Worm (Caenorhabditis elegans) whole organism, mixed stage, embryonic: ENCODE data around the gene C47E12.13.

Experiments used
- bed-3 ChIP-seq: fragments of 200-800 bp; sonication (Bioruptor generic); optimal IDR thresholded peaks from 3 replicates; lab custom pipeline; 2018; ENCODE audit warnings: mild to moderate bottlenecking, missing genetic modification characterization, moderate library complexity, missing compliant biosample characterization
- blmp-1 ChIP-seq: fragments of 150-350 bp; optimal IDR thresholded peaks from 2 replicates; lab custom pipeline; 2014; ENCODE audit warnings: missing biosample characterization, missing genetic modification characterization
- ceh-39 ChIP-seq: fragments of 150-350 bp; optimal IDR thresholded peaks from 2 replicates; lab custom pipeline; 2014; ENCODE audit warnings: missing biosample characterization, missing genetic modification characterization
- ceh-43 ChIP-seq: fragments of 200-800 bp; sonication (Bioruptor generic); optimal IDR thresholded peaks from 2 replicates; lab custom pipeline; 2018; ENCODE audit warnings: mild to moderate bottlenecking, missing genetic modification characterization, moderate library complexity, missing compliant biosample characterization
- ceh-83 ChIP-seq: fragments of 200-800 bp; sonication (Bioruptor generic); optimal IDR thresholded peaks from 2 replicates; lab custom pipeline; 2018; ENCODE audit warnings: mild to moderate bottlenecking, missing genetic modification characterization, missing compliant biosample characterization
- ces-1 ChIP-seq: fragments of 150-350 bp; optimal IDR thresholded peaks from 2 replicates; lab custom pipeline; 2014; ENCODE audit warnings: missing biosample characterization, missing genetic modification reagents, missing genetic modification characterization
- cnd-1 ChIP-seq: fragments of 200-800 bp; sonication (Bioruptor generic); optimal IDR thresholded peaks from 2 replicates; lab custom pipeline; 2018; ENCODE audit warnings: mild to moderate bottlenecking, missing genetic modification characterization, missing compliant biosample characterization
- elt-1 ChIP-seq: sonication (generic microtip); optimal IDR thresholded peaks from 2 replicates; lab custom pipeline; 2017; ENCODE audit warnings: missing genetic modification characterization, mild to moderate bottlenecking, missing compliant biosample characterization, antibody characterized with exemption, moderate library complexity, borderline replicate concordance; ENCODE audit not compliant: insufficient read depth
- elt-3 ChIP-seq: fragments of 150-350 bp; optimal IDR thresholded peaks from 2 replicates; lab custom pipeline; 2014; ENCODE audit warnings: missing biosample characterization, missing genetic modification characterization
- flh-1 ChIP-seq: fragments of 200-800 bp; sonication (Bioruptor generic); optimal IDR thresholded peaks from 2 replicates; lab custom pipeline; 2018; ENCODE audit warnings: mild to moderate bottlenecking, missing genetic modification characterization, moderate library complexity, missing compliant biosample characterization
- ham-2 ChIP-seq: fragments of 200-800 bp; sonication (Bioruptor generic); optimal IDR thresholded peaks from 2 replicates; lab custom pipeline; 2018; ENCODE audit warnings: mild to moderate bottlenecking, missing genetic modification characterization, missing compliant biosample characterization
- hlh-1 ChIP-seq: fragments of 150-350 bp; optimal IDR thresholded peaks from 2 replicates; lab custom pipeline; 2014; ENCODE audit warnings: missing biosample characterization, missing genetic modification reagents, missing genetic modification characterization
- lin-13 ChIP-seq: fragments of 150-350 bp; optimal IDR thresholded peaks from 2 replicates; lab custom pipeline; 2014; ENCODE audit warnings: missing biosample characterization, missing genetic modification characterization
- lin-32 ChIP-seq: fragments of 200-800 bp; sonication (Bioruptor generic); optimal IDR thresholded peaks from 2 replicates; lab custom pipeline; 2018; ENCODE audit warnings: mild to moderate bottlenecking, missing genetic modification characterization, missing compliant biosample characterization
- lsy-2 ChIP-seq: fragments of 150-350 bp; optimal IDR thresholded peaks from 2 replicates; lab custom pipeline; 2014; ENCODE audit warnings: missing biosample characterization, missing genetic modification characterization
- mab-5 ChIP-seq: fragments of 150-350 bp; optimal IDR thresholded peaks from 2 replicates; lab custom pipeline; 2014; ENCODE audit warnings: missing biosample characterization, missing genetic modification characterization
- mep-1 ChIP-seq: fragments of 150-350 bp; optimal IDR thresholded peaks from 2 replicates; lab custom pipeline; 2017; ENCODE audit warnings: missing biosample characterization, missing genetic modification reagents, missing genetic modification characterization, inconsistent platforms
- mls-2 ChIP-seq: sonication (generic microtip); optimal IDR thresholded peaks from 2 replicates; lab custom pipeline; 2016; ENCODE audit warnings: mild to moderate bottlenecking, missing genetic modification characterization, moderate library complexity, missing compliant biosample characterization
- nhr-12 ChIP-seq: fragments of 150-350 bp; optimal IDR thresholded peaks from 2 replicates; lab custom pipeline; 2014; ENCODE audit warnings: missing biosample characterization, missing genetic modification characterization
- nhr-2 ChIP-seq: fragments of 150-350 bp; optimal IDR thresholded peaks from 2 replicates; lab custom pipeline; 2014; ENCODE audit warnings: missing biosample characterization, missing genetic modification characterization
- nhr-237 ChIP-seq: fragments of 150-350 bp; optimal IDR thresholded peaks from 2 replicates; lab custom pipeline; 2014; ENCODE audit warnings: missing biosample characterization, missing genetic modification characterization
- nhr-28 ChIP-seq: fragments of 150-350 bp; optimal IDR thresholded peaks from 2 replicates; lab custom pipeline; 2014; ENCODE audit warnings: missing biosample characterization, missing genetic modification characterization
- nhr-76 ChIP-seq: sonication (generic microtip); optimal IDR thresholded peaks from 2 replicates; lab custom pipeline; 2017; ENCODE audit warnings: missing biosample characterization, missing genetic modification characterization
- pha-4 ChIP-seq: fragments of 150-350 bp; optimal IDR thresholded peaks from 2 replicates; lab custom pipeline; 2018; ENCODE audit warnings: missing biosample characterization, missing genetic modification reagents, missing genetic modification characterization
- snpc-4 ChIP-seq: fragments of 150-350 bp; optimal IDR thresholded peaks from 2 replicates; lab custom pipeline; 2014; ENCODE audit warnings: missing biosample characterization, missing genetic modification characterization
- sptf-1 ChIP-seq: sonication (generic microtip); optimal IDR thresholded peaks from 2 replicates; lab custom pipeline; 2017; ENCODE audit warnings: mild to moderate bottlenecking, missing genetic modification characterization, moderate library complexity, missing compliant biosample characterization
- tbx-8 ChIP-seq: fragments of 200-800 bp; sonication (Bioruptor generic); optimal IDR thresholded peaks from 2 replicates; lab custom pipeline; 2018; ENCODE audit warnings: mild to moderate bottlenecking, missing genetic modification characterization, moderate library complexity, missing compliant biosample characterization
- unc-120 ChIP-seq: sonication (generic microtip); optimal IDR thresholded peaks from 2 replicates; lab custom pipeline; 2017; ENCODE audit warnings: missing genetic modification characterization, missing compliant biosample characterization; ENCODE audit not compliant: poor library complexity, severe bottlenecking
- unc-39 ChIP-seq: fragments of 150-350 bp; optimal IDR thresholded peaks from 2 replicates; lab custom pipeline; 2014; ENCODE audit warnings: missing biosample characterization, missing genetic modification characterization
- unc-62 ChIP-seq: fragments of 150-350 bp; optimal IDR thresholded peaks from 2 replicates; lab custom pipeline; 2014; ENCODE audit warnings: missing biosample characterization, missing genetic modification reagents, missing genetic modification characterization
- zip-8 ChIP-seq: fragments of 150-350 bp; optimal IDR thresholded peaks from 2 replicates; lab custom pipeline; 2014; ENCODE audit warnings: missing biosample characterization, missing genetic modification characterization
- ztf-11 ChIP-seq: fragments of 150-350 bp; optimal IDR thresholded peaks from 2 replicates; lab custom pipeline; 2014; ENCODE audit warnings: missing biosample characterization, missing genetic modification characterization

C47E12.13 gene

ce11 chrIV:9976284-9976683 lies 30.4 kb downstream of the C47E12.13 start, which contains the start of gene C47E12.14:
C47E12.14 (minus strand) TSS chrIV:9976384.
- TF ChIP-seq bed-3 (GFP tag; lab: Kevin White, UChicago) (no peak), lin-13 (no peak), flh-1 (no peak), ham-2 (no peak), nhr-2 (tag; lab: Kevin White, UChicago) (no peak), pha-4 (tag; lab: Kevin White, UChicago) (no peak), ztf-11 (tag; lab: Kevin White, UChicago) (no peak), unc-39 (tag; lab: Kevin White, UChicago) (no peak), cnd-1 (tag; lab: Kevin White, UChicago) (no peak), ceh-39 (no peak), unc-62 (GFP tag; lab: Kevin White, UChicago) (no peak), nhr-12 (no peak), lsy-2 (tag; lab: Kevin White, UChicago) (no peak), unc-120 (no peak), snpc-4 (tag; lab: Kevin White, UChicago) (no peak), mab-5 (tag; lab: Kevin White, UChicago) (no peak), nhr-76 (no peak), lin-32 (GFP tag; lab: Kevin White, UChicago) (no peak), blmp-1 (tag; lab: Kevin White, UChicago) (no peak), tbx-8 (GFP tag; lab: Kevin White, UChicago) (no peak)
- TF ChIP-seq, all 35 proteins: peak for 0

DNA sequence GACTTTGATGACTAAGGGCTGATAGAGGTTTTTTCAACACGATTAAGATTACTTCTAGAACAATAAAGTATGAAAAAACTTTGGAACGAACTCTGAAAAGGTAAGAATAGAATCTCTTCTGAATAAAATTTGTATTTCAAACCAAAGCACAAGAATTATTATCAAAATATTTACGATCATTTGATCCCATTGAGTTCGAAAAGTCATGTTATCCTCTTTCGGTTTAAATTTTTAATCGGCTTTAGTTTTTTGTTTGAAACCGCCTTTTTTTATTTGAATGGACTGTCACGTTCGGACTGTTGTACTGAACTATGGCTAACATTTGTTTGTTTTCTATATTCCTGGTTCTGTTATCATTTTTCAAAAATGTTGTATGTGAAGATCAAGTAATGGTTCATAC lies 32.3 kb downstream of the C47E12.13 start, which contains the start of gene C47E12.9:
TSS of gene C47E12.9 (plus strand) at position 301 of the 400 bp plus-strand sequence.
- no peak for TF ChIP-seq tbx-8 (GFP tag; lab: Kevin White, UChicago)
- no peak for TF ChIP-seq lin-32 (GFP tag; lab: Kevin White, UChicago)
- no peak for TF ChIP-seq nhr-237 (tag; lab: Kevin White, UChicago)
- no peak for TF ChIP-seq unc-62 (GFP tag; lab: Kevin White, UChicago)
- TF ChIP-seq mls-2 (tag; lab: Kevin White, UChicago) = no peak
- TF ChIP-seq blmp-1 (tag; lab: Kevin White, UChicago) = no peak
- TF ChIP-seq elt-1 = no peak
- TF ChIP-seq lin-13 = no peak
- no peak for TF ChIP-seq ceh-43 (GFP tag; lab: Kevin White, UChicago)
- no peak for TF ChIP-seq ceh-83 (GFP tag; lab: Kevin White, UChicago)
- no peak for TF ChIP-seq mep-1 (tag; lab: Kevin White, UChicago)
- TF ChIP-seq nhr-28 (tag; lab: Kevin White, UChicago) = no peak
- no peak for TF ChIP-seq nhr-2 (tag; lab: Kevin White, UChicago)
- TF ChIP-seq bed-3 (GFP tag; lab: Kevin White, UChicago) = no peak
- TF ChIP-seq nhr-76 = no peak

ce11 chrIV:9972629-9973028 lies 34.1 kb downstream of the C47E12.13 start, which contains the start of the genes C47E12.12 and C47E12.10:
C47E12.12 (minus strand) TSS chrIV:9972729.
C47E12.10 (plus strand) TSS chrIV:9972800.
- TF ChIP-seq bed-3 (GFP tag; lab: Kevin White, UChicago) (no peak), lsy-2 (tag; lab: Kevin White, UChicago) (no peak), unc-62 (GFP tag; lab: Kevin White, UChicago) (no peak), mab-5 (tag; lab: Kevin White, UChicago) (no peak), nhr-2 (tag; lab: Kevin White, UChicago) (no peak), tbx-8 (GFP tag; lab: Kevin White, UChicago) (no peak), sptf-1 (tag; lab: Kevin White, UChicago) (no peak), hlh-1 (no peak), elt-1 (no peak), lin-13 (no peak), zip-8 (no peak), mls-2 (tag; lab: Kevin White, UChicago) (no peak), flh-1 (no peak), ces-1 (GFP tag; lab: Kevin White, UChicago) (no peak)

DNA sequence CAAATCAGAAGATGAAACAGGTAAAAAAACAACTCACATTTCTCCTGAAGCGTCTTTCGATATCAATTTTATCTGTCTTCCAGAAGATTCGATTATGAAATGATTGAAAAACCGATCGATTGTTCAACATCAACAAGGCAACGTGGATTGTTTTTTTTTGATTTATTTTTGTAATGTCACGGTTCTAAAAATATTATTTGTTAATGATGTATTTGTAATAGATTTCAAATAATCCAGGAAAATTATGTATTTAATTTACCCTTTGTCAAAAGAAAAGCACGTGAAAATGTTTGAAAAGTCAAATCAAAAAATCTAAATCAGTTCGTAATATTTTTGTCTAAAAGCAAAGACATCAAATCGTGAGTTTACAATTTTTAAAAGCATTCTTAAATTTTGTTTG lies 37.6 kb downstream of the C47E12.13 start, which contains the start of the genes kin-5 and C47E12.11:
TSS of gene kin-5 (minus strand) at position 101 of the 400 bp plus-strand sequence.
TSS of gene C47E12.11 (plus strand) at position 320 of the 400 bp plus-strand sequence.
- TF ChIP-seq unc-120 (no peak), sptf-1 (tag; lab: Kevin White, UChicago) (no peak), bed-3 (GFP tag; lab: Kevin White, UChicago) (no peak), nhr-28 (tag; lab: Kevin White, UChicago) (no peak), elt-3 (tag; lab: Kevin White, UChicago) (no peak), nhr-12 (no peak), hlh-1 (no peak), lsy-2 (tag; lab: Kevin White, UChicago) (no peak), unc-62 (GFP tag; lab: Kevin White, UChicago) (no peak), nhr-237 (tag; lab: Kevin White, UChicago) (no peak), elt-1 (no peak), ces-1 (GFP tag; lab: Kevin White, UChicago) (no peak), ceh-83 (GFP tag; lab: Kevin White, UChicago) (no peak), lin-13 (no peak)
